Fruit fly (Drosophila melanogaster) whole organism, prepupa: ENCODE data around the gene CG1103.

Experiments used
- Blimp-1 ChIP-seq: fragments of 200-800 bp; sonication (Bioruptor generic); optimal IDR thresholded peaks from 3 replicates; lab custom pipeline; 2017; ENCODE audit warnings: missing biosample characterization, missing genetic modification characterization, mild to moderate bottlenecking, moderate library complexity, missing genetic modification reagents
- CG11294 ChIP-seq: fragments of 200-800 bp; sonication (Bioruptor generic); IDR thresholded peaks from 2 replicates; pipeline ENCODE4 v1.3.6; 2022; ENCODE audit warnings: missing biosample characterization, missing genetic modification characterization
- CG11762 ChIP-seq: fragments of 200-800 bp; sonication (Bioruptor generic); optimal IDR thresholded peaks from 3 replicates; lab custom pipeline; 2016; ENCODE audit warnings: missing biosample characterization, missing genetic modification characterization; ENCODE audit not compliant: insufficient read depth
- CG11902 ChIP-seq: fragments of 200-800 bp; sonication (Bioruptor generic); optimal IDR thresholded peaks from 3 replicates; lab custom pipeline; 2016; ENCODE audit warnings: missing biosample characterization, missing genetic modification characterization
- CG16779 ChIP-seq: fragments of 200-800 bp; sonication (Bioruptor generic); optimal IDR thresholded peaks from 3 replicates; lab custom pipeline; 2017; ENCODE audit warnings: missing biosample characterization, mild to moderate bottlenecking, missing genetic modification characterization
- CG3032 ChIP-seq: fragments of 200-800 bp; optimal IDR thresholded peaks from 2 replicates; lab custom pipeline; 2019; ENCODE audit warnings: missing biosample characterization, mild to moderate bottlenecking, missing genetic modification characterization, moderate library complexity
- CG31627 ChIP-seq: fragments of 200-800 bp; sonication (Bioruptor generic); optimal IDR thresholded peaks from 3 replicates; lab custom pipeline; 2016; ENCODE audit warnings: missing biosample characterization, missing genetic modification characterization
- CG32006 ChIP-seq: fragments of 200-800 bp; sonication (Bioruptor generic); optimal IDR thresholded peaks from 3 replicates; lab custom pipeline; 2017; ENCODE audit warnings: missing biosample characterization, mild to moderate bottlenecking, missing genetic modification characterization
- CG3919 ChIP-seq: fragments of 200-800 bp; sonication (Bioruptor generic); optimal IDR thresholded peaks from 3 replicates; lab custom pipeline; 2016; ENCODE audit warnings: missing biosample characterization, missing genetic modification characterization
- CG4318 ChIP-seq: fragments of 200-800 bp; sonication (Bioruptor generic); optimal IDR thresholded peaks from 3 replicates; lab custom pipeline; 2017; ENCODE audit warnings: missing biosample characterization, mild to moderate bottlenecking, missing genetic modification characterization
- CG6163 ChIP-seq: fragments of 200-800 bp; sonication (Bioruptor generic); IDR thresholded peaks from 3 replicates; pipeline ENCODE4 v1.3.6; 2022; ENCODE audit warnings: missing biosample characterization, missing genetic modification characterization
- CG6276 ChIP-seq: fragments of 200-800 bp; sonication (Bioruptor generic); optimal IDR thresholded peaks from 2 replicates; lab custom pipeline; 2017; ENCODE audit warnings: missing biosample characterization, mild to moderate bottlenecking, missing genetic modification characterization
- CG6854 ChIP-seq: fragments of 200-800 bp; sonication (Bioruptor generic); optimal IDR thresholded peaks from 2 replicates; lab custom pipeline; 2017; ENCODE audit warnings: missing biosample characterization, mild to moderate bottlenecking, missing genetic modification characterization
- CG8119 ChIP-seq: fragments of 200-800 bp; sonication (Bioruptor generic); IDR thresholded peaks from 3 replicates; pipeline ENCODE4 v1.3.6; 2022; ENCODE audit warnings: missing biosample characterization, missing genetic modification characterization
- CG8319 ChIP-seq: fragments of 200-800 bp; sonication (Bioruptor generic); optimal IDR thresholded peaks from 3 replicates; lab custom pipeline; 2016; ENCODE audit warnings: missing biosample characterization, missing genetic modification characterization
- CG9139 ChIP-seq: fragments of 200-800 bp; sonication (Bioruptor generic); optimal IDR thresholded peaks from 3 replicates; lab custom pipeline; 2017; ENCODE audit warnings: missing biosample characterization, mild to moderate bottlenecking, missing genetic modification characterization
- Eip93F ChIP-seq: fragments of 200-800 bp; sonication (Bioruptor generic); optimal IDR thresholded peaks from 2 replicates; lab custom pipeline; 2016; ENCODE audit warnings: missing biosample characterization, mild to moderate bottlenecking, missing genetic modification characterization
- Ets21C ChIP-seq: fragments of 200-800 bp; sonication (Bioruptor generic); optimal IDR thresholded peaks from 3 replicates; lab custom pipeline; 2016; ENCODE audit warnings: missing biosample characterization, missing genetic modification characterization
- Ets96B ChIP-seq: fragments of 200-800 bp; optimal IDR thresholded peaks from 2 replicates; lab custom pipeline; 2019; ENCODE audit warnings: missing biosample characterization, mild to moderate bottlenecking, missing genetic modification characterization, moderate library complexity
- Hr38 ChIP-seq: sonication (Bioruptor generic); optimal IDR thresholded peaks from 2 replicates; lab custom pipeline; 2016; ENCODE audit warnings: missing biosample characterization, missing genetic modification characterization
- Hr39 ChIP-seq: fragments of 200-800 bp; sonication (Bioruptor generic); optimal IDR thresholded peaks from 2 replicates; lab custom pipeline; 2016; ENCODE audit warnings: missing biosample characterization, missing genetic modification characterization
- Met ChIP-seq: fragments of 200-800 bp; sonication (Bioruptor generic); optimal IDR thresholded peaks from 3 replicates; lab custom pipeline; 2016; ENCODE audit warnings: missing biosample characterization, missing genetic modification characterization
- OdsH ChIP-seq: fragments of 200-800 bp; sonication (Bioruptor generic); optimal IDR thresholded peaks from 3 replicates; lab custom pipeline; 2016; ENCODE audit warnings: missing biosample characterization, missing genetic modification characterization
- Smox ChIP-seq: fragments of 200-800 bp; sonication (Bioruptor generic); optimal IDR thresholded peaks from 3 replicates; lab custom pipeline; 2016; ENCODE audit warnings: missing biosample characterization, missing genetic modification characterization
- Sox14 ChIP-seq: fragments of 200-800 bp; sonication (Bioruptor generic); optimal IDR thresholded peaks from 3 replicates; lab custom pipeline; 2016; ENCODE audit warnings: missing biosample characterization, missing genetic modification characterization
- Sox15 ChIP-seq: fragments of 200-800 bp; sonication (Bioruptor generic); optimal IDR thresholded peaks from 3 replicates; lab custom pipeline; 2016; ENCODE audit warnings: missing biosample characterization, missing genetic modification characterization
- acj6 ChIP-seq: fragments of 200-800 bp; sonication (Bioruptor generic); optimal IDR thresholded peaks from 3 replicates; lab custom pipeline; 2016; ENCODE audit warnings: missing biosample characterization, missing genetic modification characterization
- cyc ChIP-seq: fragments of 200-800 bp; sonication (Bioruptor generic); optimal IDR thresholded peaks from 3 replicates; lab custom pipeline; 2016; ENCODE audit warnings: missing biosample characterization, missing genetic modification characterization
- dsx ChIP-seq: fragments of 200-800 bp; optimal IDR thresholded peaks from 3 replicates; lab custom pipeline; 2019; ENCODE audit warnings: missing biosample characterization, mild to moderate bottlenecking, missing genetic modification characterization, moderate library complexity; ENCODE audit not compliant: poor library complexity, severe bottlenecking
- eg ChIP-seq: fragments of 200-800 bp; sonication (Bioruptor generic); IDR thresholded peaks from 3 replicates; pipeline ENCODE4 v1.3.6; 2022; ENCODE audit warnings: missing biosample characterization, missing genetic modification characterization
- esn ChIP-seq: fragments of 200-800 bp; sonication (Bioruptor generic); optimal IDR thresholded peaks from 2 replicates; lab custom pipeline; 2016; ENCODE audit warnings: missing biosample characterization, mild to moderate bottlenecking, missing genetic modification characterization, moderate library complexity
- fd59A ChIP-seq: fragments of 200-800 bp; sonication (Bioruptor generic); optimal IDR thresholded peaks from 2 replicates; lab custom pipeline; 2017; ENCODE audit warnings: missing biosample characterization, mild to moderate bottlenecking, missing genetic modification characterization, missing genetic modification reagents
- fkh ChIP-seq: fragments of 200-800 bp; sonication (Bioruptor generic); optimal IDR thresholded peaks from 3 replicates; lab custom pipeline; 2017; ENCODE audit warnings: missing biosample characterization, mild to moderate bottlenecking, missing genetic modification characterization, moderate library complexity
- lz ChIP-seq: fragments of 200-800 bp; sonication (Bioruptor generic); optimal IDR thresholded peaks from 3 replicates; lab custom pipeline; 2016; ENCODE audit warnings: missing biosample characterization, missing genetic modification characterization
- net ChIP-seq: fragments of 200-800 bp; sonication (Bioruptor generic); optimal IDR thresholded peaks from 3 replicates; lab custom pipeline; 2016; ENCODE audit warnings: missing biosample characterization, missing genetic modification characterization
- pdm3 ChIP-seq: fragments of 200-800 bp; sonication (Bioruptor generic); optimal IDR thresholded peaks from 3 replicates; lab custom pipeline; 2016; ENCODE audit warnings: missing biosample characterization, missing genetic modification characterization
- spab ChIP-seq: fragments of 200-800 bp; sonication (Bioruptor generic); optimal IDR thresholded peaks from 2 replicates; lab custom pipeline; 2017; ENCODE audit warnings: missing biosample characterization, mild to moderate bottlenecking, missing genetic modification characterization, missing genetic modification reagents
- ss ChIP-seq, 2 experiments: fragments of 200-800 bp; sonication (Bioruptor generic); optimal IDR thresholded peaks; 2 replicates in 1 of 2; 3 replicates in 1 of 2; lab custom pipeline; 2017 to 2018; ENCODE audit warnings: mild to moderate bottlenecking in 2 of 2, missing biosample characterization in 2 of 2, missing genetic modification characterization in 2 of 2, moderate library complexity in 1 of 2
- svp ChIP-seq: fragments of 200-800 bp; sonication (Bioruptor generic); peaks from one replicate; lab custom pipeline; 2016; ENCODE audit warnings: missing biosample characterization, missing genetic modification characterization
- topi ChIP-seq: fragments of 200-800 bp; sonication (Bioruptor generic); optimal IDR thresholded peaks from 3 replicates; lab custom pipeline; 2016; ENCODE audit warnings: missing biosample characterization, missing genetic modification characterization

CG1103 gene

dm6 chr3R:4333964-4334363 is 3.6 kb upstream of the CG1103 start, which contains the start of gene CG9776:
TSS of gene CG9776 (minus strand) at chr3R:4334071.
- TF ChIP-seq esn (GFP tag; lab: Kevin White, UChicago) (peak; percentile 52), Ets21C (GFP tag; lab: Kevin White, UChicago) (no peak), CG3032 (peak; percentile 54), CG32006 (GFP tag; lab: Kevin White, UChicago) (no peak), Eip93F (no peak), CG11902 (GFP tag; lab: Kevin White, UChicago) (peak; percentile 25), cyc (GFP tag; lab: Kevin White, UChicago) (peak; percentile 69), Sox15 (GFP tag; lab: Kevin White, UChicago) (peak; percentile 38), acj6 (GFP tag; lab: Kevin White, UChicago) (no peak), fd59A (GFP tag; lab: Kevin White, UChicago) (peak; percentile 20), Hr39 (GFP tag; lab: Kevin White, UChicago) (peak; percentile 70), CG11762 (GFP tag; lab: Kevin White, UChicago) (no peak), CG31627 (peak; percentile 60), CG8319 (GFP tag; lab: Kevin White, UChicago) (peak; percentile 9), fkh (GFP tag; lab: Kevin White, UChicago) (peak; percentile 98), CG11294 (peak; percentile 25; the same call in 1 of the 2 replicates), lz (peak; percentile 45), net (GFP tag; lab: Kevin White, UChicago) (no peak), pdm3 (GFP tag; lab: Kevin White, UChicago) (no peak), CG6276 (GFP tag; lab: Kevin White, UChicago) (no peak)

- TF ChIP-seq Ets96B (tag; lab: Kevin White, UChicago): no peak
Measured at dm6 chr3R:4334798-4335197, 2.8 kb upstream of the CG1103 start, which contains the start of gene CG14645. TSS of gene CG14645 (plus strand) at chr3R:4335098.

dm6 chr3R:4340174-4340573 is 2.6 kb downstream of the CG1103 start:
- TF ChIP-seq Blimp-1 (GFP tag; lab: Kevin White, UChicago) (no peak), dsx (GFP tag; lab: Kevin White, UChicago) (no peak), CG8119 (GFP tag; lab: Robert Waterston, UW) (no peak)

DNA sequence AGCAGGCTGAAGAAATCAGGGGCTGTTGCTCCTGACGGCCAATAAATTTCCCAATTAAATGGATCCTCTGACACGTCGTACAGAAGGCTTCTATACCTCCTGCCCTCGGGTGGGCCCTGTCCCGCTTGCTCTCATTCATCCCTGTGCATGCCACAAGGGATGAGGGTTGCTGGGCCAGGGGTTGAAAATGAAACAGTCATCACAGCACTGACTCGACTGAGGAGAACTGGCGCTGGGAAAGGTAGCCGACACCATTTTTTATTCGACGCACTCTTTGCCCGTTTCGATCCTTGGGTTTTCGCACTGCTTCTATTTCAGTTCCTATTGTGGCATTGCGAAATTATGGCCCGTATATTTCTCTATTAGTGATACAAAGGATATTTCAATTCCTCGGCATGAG is 3.6 kb downstream of the CG1103 start:
- TF ChIP-seq CG11902 (GFP tag; lab: Kevin White, UChicago): no peak
- TF ChIP-seq pdm3 (GFP tag; lab: Kevin White, UChicago): no peak
- no peak for TF ChIP-seq eg
- no peak for TF ChIP-seq CG9139 (GFP tag; lab: Kevin White, UChicago)
- no peak for TF ChIP-seq lz
- TF ChIP-seq cyc (GFP tag; lab: Kevin White, UChicago): no peak
- TF ChIP-seq CG6163 (GFP tag; lab: Robert Waterston, UW): no peak
- no peak for TF ChIP-seq CG3919
- no peak for TF ChIP-seq Hr38 (GFP tag; lab: Kevin White, UChicago)
- TF ChIP-seq dsx (GFP tag; lab: Kevin White, UChicago): no peak
- no peak for TF ChIP-seq Smox (GFP tag; lab: Kevin White, UChicago)
- TF ChIP-seq CG6276 (GFP tag; lab: Kevin White, UChicago): no peak
- TF ChIP-seq Hr39 (GFP tag; lab: Kevin White, UChicago): no peak
- TF ChIP-seq net (GFP tag; lab: Kevin White, UChicago): no peak
- TF ChIP-seq Met (GFP tag; lab: Kevin White, UChicago): no peak
- no peak for TF ChIP-seq CG4318 (GFP tag; lab: Kevin White, UChicago)

- TF ChIP-seq CG3032 (no peak), CG31627 (no peak), topi (no peak), Sox14 (GFP tag; lab: Kevin White, UChicago) (no peak), CG8319 (GFP tag; lab: Kevin White, UChicago) (no peak), CG4318 (GFP tag; lab: Kevin White, UChicago) (no peak), spab (GFP tag; lab: Kevin White, UChicago) (no peak), eg (no peak), CG16779 (tag; lab: Kevin White, UChicago) (no peak), svp (GFP tag; lab: Kevin White, UChicago) (no peak), CG6854 (GFP tag; lab: Kevin White, UChicago) (no peak), dsx (GFP tag; lab: Kevin White, UChicago) (no peak), ss (GFP tag; optimal IDR thresholded peaks at IDR 0.05; lab: Kevin White, UChicago) (no peak), Sox15 (GFP tag; lab: Kevin White, UChicago) (no peak), OdsH (GFP tag; lab: Kevin White, UChicago) (no peak)
Measured at dm6 chr3R:4346636-4347035, 9.1 kb downstream of the CG1103 start, which contains the start of gene hkb. TSS of gene hkb (minus strand) at chr3R:4346646.
